Fruit fly (Drosophila melanogaster): Measurements from ENCODE around the gene Prosalpha4T1.

Prosalpha4T1 gene

DNA sequence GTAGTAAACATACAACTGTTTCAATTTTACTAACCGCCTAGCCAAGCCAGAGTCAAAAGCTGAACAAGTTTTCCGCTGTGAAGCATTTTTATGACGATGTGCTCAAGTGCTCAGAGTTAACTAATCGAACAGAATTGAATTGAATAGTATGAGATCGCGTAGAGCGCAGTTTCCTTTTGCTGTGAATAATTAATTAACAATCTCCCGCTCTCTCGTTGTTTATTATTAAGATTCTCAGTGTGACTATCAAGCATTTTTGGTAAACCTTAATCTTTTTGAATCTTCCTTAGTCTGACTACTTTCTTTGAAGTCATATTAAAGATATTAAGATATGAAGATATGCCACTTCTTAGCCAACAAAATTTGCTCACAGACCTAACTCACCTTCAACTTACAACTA is 3.6 kb downstream of the Prosalpha4T1 start, which contains the start of gene CG31200:
CG31200 (minus strand) TSS at position 101 of the 400 bp plus-strand sequence.
- no peak for TF ChIP-seq CG8478 (optimal IDR thresholded peaks at IDR 0.05)
- TF ChIP-seq Dll (optimal IDR thresholded peaks at IDR 0.05), result no peak
- no peak for TF ChIP-seq EcR (GFP tag; optimal IDR thresholded peaks at IDR 0.05)
- TF ChIP-seq pan (optimal IDR thresholded peaks at IDR 0.05), result no peak
- no peak for TF ChIP-seq usp (GFP tag; optimal IDR thresholded peaks at IDR 0.05)
- no peak for TF ChIP-seq psq (optimal IDR thresholded peaks at IDR 0.05)

DNA sequence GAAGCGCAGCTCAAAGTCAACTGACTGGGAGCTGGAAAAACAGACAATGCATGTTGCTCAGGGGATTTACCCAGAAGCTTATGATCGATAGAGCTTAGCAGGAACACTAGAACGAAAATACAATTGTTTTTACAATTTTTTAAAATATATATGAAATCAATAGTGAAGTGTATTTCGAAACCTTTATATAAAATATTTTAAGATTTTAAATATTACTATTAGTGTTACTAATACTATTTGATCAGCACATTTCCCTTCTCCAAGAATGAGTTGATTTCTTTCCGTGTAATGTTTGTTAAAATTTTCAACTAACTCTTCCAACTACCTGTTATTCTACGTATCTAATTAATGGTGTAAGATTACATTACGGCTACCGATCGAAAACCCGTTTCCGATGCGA is 5.1 kb downstream of the Prosalpha4T1 start, which contains the start of gene CG31199:
CG31199 (minus strand) TSS at position 101 of the 400 bp plus-strand sequence.
- TF ChIP-seq pan (optimal IDR thresholded peaks at IDR 0.05) (no peak), Dll (optimal IDR thresholded peaks at IDR 0.05) (no peak), EcR (GFP tag; optimal IDR thresholded peaks at IDR 0.05) (no peak), CG8478 (optimal IDR thresholded peaks at IDR 0.05) (no peak), usp (GFP tag; optimal IDR thresholded peaks at IDR 0.05) (no peak), psq (optimal IDR thresholded peaks at IDR 0.05) (no peak)

- TF ChIP-seq Dll (optimal IDR thresholded peaks at IDR 0.05), result no peak
- TF ChIP-seq usp (GFP tag; optimal IDR thresholded peaks at IDR 0.05), result no peak
- no peak for TF ChIP-seq CG8478 (optimal IDR thresholded peaks at IDR 0.05)
- no peak for TF ChIP-seq psq (optimal IDR thresholded peaks at IDR 0.05)
- no peak for TF ChIP-seq EcR (GFP tag; optimal IDR thresholded peaks at IDR 0.05)
- TF ChIP-seq pan (optimal IDR thresholded peaks at IDR 0.05), result no peak
Observed at dm6 chr3R:20739971-20740370, 8.9 kb downstream of the Prosalpha4T1 start, which contains the start of gene CG42322. Gene CG42322, plus strand, starts transcription at chr3R:20740108.

dm6 chr3R:20739000-20739399 is 9.9 kb downstream of the Prosalpha4T1 start, which contains the start of gene CG17267:
Gene CG17267, minus strand, starts transcription at chr3R:20739100.
- TF ChIP-seq CG8478 (optimal IDR thresholded peaks at IDR 0.05) (no peak), EcR (GFP tag; optimal IDR thresholded peaks at IDR 0.05) (no peak), pan (optimal IDR thresholded peaks at IDR 0.05) (no peak), Dll (optimal IDR thresholded peaks at IDR 0.05) (no peak), usp (GFP tag; optimal IDR thresholded peaks at IDR 0.05) (no peak), psq (optimal IDR thresholded peaks at IDR 0.05) (no peak)

- no peak for TF ChIP-seq CG8478 (optimal IDR thresholded peaks at IDR 0.05)
- no peak for TF ChIP-seq Dll (optimal IDR thresholded peaks at IDR 0.05)
- TF ChIP-seq psq (optimal IDR thresholded peaks at IDR 0.05), result no peak
- no peak for TF ChIP-seq EcR (GFP tag; optimal IDR thresholded peaks at IDR 0.05)
- no peak for TF ChIP-seq usp (GFP tag; optimal IDR thresholded peaks at IDR 0.05)
- TF ChIP-seq pan (optimal IDR thresholded peaks at IDR 0.05), result no peak
Observed at dm6 chr3R:20735405-20735804, 13.5 kb downstream of the Prosalpha4T1 start, which contains the start of gene Cdk2. Gene Cdk2, plus strand, starts transcription at chr3R:20735623.

DNA sequence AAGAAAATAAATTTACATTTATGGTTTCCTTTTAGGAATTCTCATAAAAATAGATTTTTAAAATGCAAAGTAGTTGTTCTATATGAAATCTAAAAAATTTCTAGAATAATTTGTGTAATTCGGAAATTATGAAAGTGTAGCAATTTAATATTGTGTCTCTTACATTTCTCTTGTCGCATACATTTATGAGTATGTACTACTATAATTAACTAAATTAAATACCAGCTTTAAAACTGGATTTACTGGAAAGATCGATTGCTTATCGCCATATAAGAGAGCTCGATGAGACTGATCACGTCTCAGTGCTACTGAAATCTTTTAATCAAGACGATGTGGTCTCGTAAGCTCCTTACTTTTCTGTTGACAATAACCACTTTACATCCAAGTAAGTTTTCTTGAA is 17.5 kb downstream of the Prosalpha4T1 start, which contains the start of gene CG31205:
CG31205 (plus strand) TSS at position 301 of the 400 bp plus-strand sequence.
- TF ChIP-seq pan (optimal IDR thresholded peaks at IDR 0.05) (no peak), psq (optimal IDR thresholded peaks at IDR 0.05) (no peak), usp (GFP tag; optimal IDR thresholded peaks at IDR 0.05) (no peak), EcR (GFP tag; optimal IDR thresholded peaks at IDR 0.05) (no peak), Dll (optimal IDR thresholded peaks at IDR 0.05) (no peak)

DNA sequence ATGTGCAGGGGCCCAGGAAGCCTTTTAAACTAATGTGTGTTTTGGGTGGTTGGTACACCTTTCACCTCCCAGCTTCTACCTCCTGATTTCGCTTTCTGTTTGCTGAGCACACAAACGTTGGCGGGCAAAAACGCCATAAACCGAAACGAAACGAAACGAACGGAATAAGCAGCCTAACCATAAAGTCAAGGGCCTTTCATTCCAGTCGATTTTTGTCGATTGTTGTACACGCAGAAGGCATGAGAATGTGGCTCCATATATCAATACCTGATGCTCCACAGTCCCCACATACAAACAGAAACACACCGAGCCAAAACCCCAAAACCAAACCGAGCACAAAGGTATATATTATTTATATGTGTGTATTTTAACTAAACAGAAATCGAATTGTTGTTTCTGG is 25.4 kb downstream of the Prosalpha4T1 start:
- TF ChIP-seq pan (optimal IDR thresholded peaks at IDR 0.05) (no peak), usp (GFP tag; optimal IDR thresholded peaks at IDR 0.05) (no peak), psq (optimal IDR thresholded peaks at IDR 0.05) (no peak), CG8478 (optimal IDR thresholded peaks at IDR 0.05) (no peak), Dll (optimal IDR thresholded peaks at IDR 0.05) (no peak), EcR (GFP tag; optimal IDR thresholded peaks at IDR 0.05) (no peak)

DNA sequence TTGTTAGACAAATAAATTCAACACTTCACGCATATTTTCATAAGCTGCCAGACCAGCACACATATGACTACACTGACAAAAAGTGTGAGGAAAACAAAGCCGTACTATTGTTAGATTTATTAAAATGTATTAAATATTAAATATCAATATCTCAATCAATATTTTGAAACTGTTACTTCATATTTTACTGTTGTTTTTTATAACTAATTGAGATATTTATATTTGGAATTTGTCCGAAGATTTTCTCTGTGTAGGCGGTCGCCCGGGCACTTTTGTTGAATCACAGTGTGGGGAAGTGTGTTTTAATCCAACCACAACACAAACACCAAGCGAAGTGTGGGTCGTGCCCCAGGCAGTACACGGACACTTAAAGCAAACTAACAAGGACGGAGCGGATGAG is 29.6 kb downstream of the Prosalpha4T1 start:
- TF ChIP-seq psq (optimal IDR thresholded peaks at IDR 0.05) (no peak), CG8478 (optimal IDR thresholded peaks at IDR 0.05) (no peak), usp (GFP tag; optimal IDR thresholded peaks at IDR 0.05) (no peak), pan (optimal IDR thresholded peaks at IDR 0.05) (no peak), EcR (GFP tag; optimal IDR thresholded peaks at IDR 0.05) (no peak), Dll (optimal IDR thresholded peaks at IDR 0.05) (no peak)

DNA sequence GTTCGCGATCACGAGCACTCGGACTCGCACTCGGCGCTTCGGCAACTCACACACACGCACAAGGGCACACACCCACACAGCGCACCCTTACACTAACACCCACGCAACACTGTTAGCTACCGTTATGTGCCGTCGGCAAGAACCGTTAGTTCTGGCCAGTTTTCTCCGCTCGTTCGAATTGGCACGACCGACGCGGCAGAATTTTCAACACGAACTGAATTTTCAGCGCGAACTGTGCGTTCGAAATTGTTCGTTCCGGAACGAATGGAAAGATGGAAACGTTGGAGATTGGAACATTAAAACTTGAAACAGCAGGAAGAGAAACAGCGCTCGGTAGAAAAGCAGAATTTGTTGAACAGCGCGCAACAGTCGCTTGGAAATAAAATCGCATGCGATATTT is 34.5 kb downstream of the Prosalpha4T1 start, which contains the start of gene Oamb:
Oamb (minus strand) TSS at position 218 of the 400 bp plus-strand sequence.
- TF ChIP-seq Dll (optimal IDR thresholded peaks at IDR 0.05) (no peak), usp (GFP tag; optimal IDR thresholded peaks at IDR 0.05) (no peak), EcR (GFP tag; optimal IDR thresholded peaks at IDR 0.05) (no peak), psq (optimal IDR thresholded peaks at IDR 0.05) (no peak), pan (optimal IDR thresholded peaks at IDR 0.05) (no peak), CG8478 (optimal IDR thresholded peaks at IDR 0.05) (no peak)
